Worm (Caenorhabditis elegans) whole organism, L2 larva: Measurements from ENCODE around the gene F07F6.8.

ENCODE experiments used
- C34F6.9 ChIP-seq: fragments of 150-350 bp; optimal IDR thresholded peaks from 2 replicates; lab custom pipeline; 2014; ENCODE audit warnings: missing biosample characterization, missing genetic modification characterization
- F13H6.1 ChIP-seq: sonication (generic microtip); optimal IDR thresholded peaks from 2 replicates; lab custom pipeline; 2016; ENCODE audit warnings: missing genetic modification characterization, missing compliant biosample characterization
- R02D3.7 ChIP-seq: fragments of 150-350 bp; optimal IDR thresholded peaks from 2 replicates; lab custom pipeline; 2014; ENCODE audit warnings: missing biosample characterization, missing genetic modification characterization
- Y55F3AM.14 ChIP-seq: fragments of 200-800 bp; sonication (Bioruptor generic); optimal IDR thresholded peaks from 2 replicates; lab custom pipeline; 2018; ENCODE audit warnings: mild to moderate bottlenecking, missing genetic modification characterization, missing compliant biosample characterization
- ZK546.5 ChIP-seq: sonication (generic microtip); optimal IDR thresholded peaks from 2 replicates; lab custom pipeline; 2017; ENCODE audit warnings: missing biosample characterization, missing genetic modification characterization
- alr-1 ChIP-seq: fragments of 150-350 bp; optimal IDR thresholded peaks from 2 replicates; lab custom pipeline; 2014; ENCODE audit warnings: missing biosample characterization, missing genetic modification characterization
- aly-2 ChIP-seq: fragments of 150-350 bp; optimal IDR thresholded peaks from 2 replicates; lab custom pipeline; 2014; ENCODE audit warnings: missing biosample characterization, missing genetic modification characterization
- ama-1 ChIP-seq: fragments of 150-350 bp; optimal IDR thresholded peaks from 2 replicates; lab custom pipeline; 2018; ENCODE audit warnings: inconsistent platforms
- blmp-1 ChIP-seq: sonication (generic microtip); optimal IDR thresholded peaks from 2 replicates; lab custom pipeline; 2017; ENCODE audit warnings: missing genetic modification characterization, mild to moderate bottlenecking, missing compliant biosample characterization, antibody characterized with exemption, moderate library complexity; ENCODE audit not compliant: insufficient read depth
- ceh-16 ChIP-seq: fragments of 150-350 bp; optimal IDR thresholded peaks from 2 replicates; lab custom pipeline; 2014; ENCODE audit warnings: missing biosample characterization, missing genetic modification characterization
- ceh-82 ChIP-seq: fragments of 150-350 bp; optimal IDR thresholded peaks from 2 replicates; lab custom pipeline; 2014; ENCODE audit warnings: missing biosample characterization, missing genetic modification characterization
- crh-2 ChIP-seq: sonication (generic microtip); optimal IDR thresholded peaks from 2 replicates; lab custom pipeline; 2017; ENCODE audit warnings: missing biosample characterization, missing genetic modification characterization
- dmd-4 ChIP-seq: sonication (generic microtip); optimal IDR thresholded peaks from 2 replicates; lab custom pipeline; 2017; ENCODE audit warnings: missing biosample characterization, missing genetic modification characterization
- egl-27 ChIP-seq: sonication (generic microtip); optimal IDR thresholded peaks from 3 replicates; lab custom pipeline; 2017; ENCODE audit warnings: missing biosample characterization, missing genetic modification reagents, missing genetic modification characterization
- elt-1 ChIP-seq: fragments of 150-350 bp; optimal IDR thresholded peaks from 2 replicates; lab custom pipeline; 2014; ENCODE audit warnings: missing biosample characterization, missing genetic modification characterization
- elt-3 ChIP-seq: sonication (generic microtip); optimal IDR thresholded peaks from 2 replicates; lab custom pipeline; 2017; ENCODE audit warnings: missing biosample characterization, missing genetic modification characterization
- fos-1 ChIP-seq: fragments of 150-350 bp; optimal IDR thresholded peaks from 2 replicates; lab custom pipeline; 2014; ENCODE audit warnings: missing biosample characterization, missing genetic modification characterization
- gmeb-1 ChIP-seq: fragments of 150-350 bp; optimal IDR thresholded peaks from 2 replicates; lab custom pipeline; 2014; ENCODE audit warnings: missing biosample characterization, missing genetic modification characterization
- lin-11 ChIP-seq: fragments of 150-350 bp; sonication (generic microtip); optimal IDR thresholded peaks from 2 replicates; lab custom pipeline; 2014; ENCODE audit warnings: missing biosample characterization, missing genetic modification characterization, inconsistent platforms, mixed read lengths
- lin-39 ChIP-seq: fragments of 150-350 bp; optimal IDR thresholded peaks from 2 replicates; lab custom pipeline; 2014; ENCODE audit warnings: missing biosample characterization, missing genetic modification reagents, missing genetic modification characterization
- lsy-2 ChIP-seq, 2 experiments: fragments of 150-350 bp in 1 of 2; sonication (generic microtip) in 1 of 2; optimal IDR thresholded peaks; 2 replicates each; lab custom pipeline; 2014 to 2017; ENCODE audit warnings: missing biosample characterization in 2 of 2, missing genetic modification characterization in 2 of 2
- mab-5 ChIP-seq: fragments of 150-350 bp; optimal IDR thresholded peaks from 2 replicates; lab custom pipeline; 2014; ENCODE audit warnings: missing biosample characterization, missing genetic modification characterization
- mdl-1 ChIP-seq, 2 experiments: fragments of 150-350 bp in 1 of 2; sonication (generic microtip) in 1 of 2; optimal IDR thresholded peaks; 2 replicates each; lab custom pipeline; 2017; ENCODE audit warnings: missing biosample characterization in 2 of 2, missing genetic modification characterization in 2 of 2
- nhr-10 ChIP-seq: sonication (generic microtip); optimal IDR thresholded peaks from 2 replicates; lab custom pipeline; 2017; ENCODE audit warnings: missing biosample characterization, missing genetic modification characterization
- nhr-11 ChIP-seq: fragments of 150-350 bp; optimal IDR thresholded peaks from 2 replicates; lab custom pipeline; 2014; ENCODE audit warnings: missing biosample characterization, missing genetic modification characterization
- nhr-12 ChIP-seq: fragments of 150-350 bp; optimal IDR thresholded peaks from 2 replicates; lab custom pipeline; 2014; ENCODE audit warnings: missing biosample characterization, missing genetic modification characterization
- nhr-129 ChIP-seq: fragments of 150-350 bp; optimal IDR thresholded peaks from 2 replicates; lab custom pipeline; 2014; ENCODE audit warnings: missing biosample characterization, missing genetic modification characterization
- nhr-23 ChIP-seq: fragments of 150-350 bp; optimal IDR thresholded peaks from 2 replicates; lab custom pipeline; 2014; ENCODE audit warnings: missing biosample characterization, missing genetic modification reagents, missing genetic modification characterization
- nhr-237 ChIP-seq: fragments of 150-350 bp; optimal IDR thresholded peaks from 2 replicates; lab custom pipeline; 2014; ENCODE audit warnings: missing biosample characterization, missing genetic modification characterization
- nhr-25 ChIP-seq: fragments of 150-350 bp; sonication (generic microtip); optimal IDR thresholded peaks from 3 replicates; lab custom pipeline; 2014; ENCODE audit warnings: missing biosample characterization, missing genetic modification characterization
- nhr-6 ChIP-seq: fragments of 150-350 bp; optimal IDR thresholded peaks from 2 replicates; lab custom pipeline; 2014; ENCODE audit warnings: missing biosample characterization, missing genetic modification characterization
- nhr-77 ChIP-seq: fragments of 150-350 bp; optimal IDR thresholded peaks from 2 replicates; lab custom pipeline; 2014; ENCODE audit warnings: missing biosample characterization, missing genetic modification characterization
- peb-1 ChIP-seq: fragments of 150-350 bp; optimal IDR thresholded peaks from 2 replicates; lab custom pipeline; 2014; ENCODE audit warnings: missing biosample characterization, missing genetic modification characterization
- sem-4 ChIP-seq: fragments of 150-350 bp; optimal IDR thresholded peaks from 2 replicates; lab custom pipeline; 2014; ENCODE audit warnings: missing biosample characterization, missing genetic modification reagents, missing genetic modification characterization
- skn-1 ChIP-seq: sonication (generic microtip); optimal IDR thresholded peaks from 2 replicates; lab custom pipeline; 2017; ENCODE audit warnings: missing biosample characterization, missing genetic modification characterization
- sma-9 ChIP-seq, 2 experiments: fragments of 150-350 bp in 1 of 2; sonication (generic microtip) in 1 of 2; optimal IDR thresholded peaks; 2 replicates each; lab custom pipeline; 2014 to 2016; ENCODE audit warnings: missing genetic modification characterization in 2 of 2, mild to moderate bottlenecking in 1 of 2, missing biosample characterization in 1 of 2, missing compliant biosample characterization in 1 of 2, missing genetic modification reagents in 1 of 2, moderate library complexity in 1 of 2
- snpc-4 ChIP-seq: fragments of 150-350 bp; optimal IDR thresholded peaks from 2 replicates; lab custom pipeline; 2014; ENCODE audit warnings: missing biosample characterization, missing genetic modification characterization
- unc-39 ChIP-seq: fragments of 150-350 bp; optimal IDR thresholded peaks from 2 replicates; lab custom pipeline; 2014; ENCODE audit warnings: missing biosample characterization, missing genetic modification characterization
- unc-55 ChIP-seq: fragments of 150-350 bp; sonication (generic microtip); optimal IDR thresholded peaks from 3 replicates; lab custom pipeline; 2014; ENCODE audit warnings: missing biosample characterization, missing genetic modification reagents, missing genetic modification characterization
- unc-62 ChIP-seq: fragments of 150-350 bp; optimal IDR thresholded peaks from 2 replicates; lab custom pipeline; 2014; ENCODE audit warnings: missing biosample characterization, missing genetic modification reagents, missing genetic modification characterization
- zag-1 ChIP-seq: fragments of 150-350 bp; optimal IDR thresholded peaks from 2 replicates; lab custom pipeline; 2014; ENCODE audit warnings: missing biosample characterization, missing genetic modification characterization
- ztf-11 ChIP-seq: sonication (generic microtip); optimal IDR thresholded peaks from 2 replicates; lab custom pipeline; 2017; ENCODE audit warnings: missing biosample characterization, missing genetic modification characterization
- ztf-4 ChIP-seq: fragments of 150-350 bp; optimal IDR thresholded peaks from 2 replicates; lab custom pipeline; 2014; ENCODE audit warnings: missing biosample characterization, missing genetic modification characterization

F07F6.8 gene

DNA sequence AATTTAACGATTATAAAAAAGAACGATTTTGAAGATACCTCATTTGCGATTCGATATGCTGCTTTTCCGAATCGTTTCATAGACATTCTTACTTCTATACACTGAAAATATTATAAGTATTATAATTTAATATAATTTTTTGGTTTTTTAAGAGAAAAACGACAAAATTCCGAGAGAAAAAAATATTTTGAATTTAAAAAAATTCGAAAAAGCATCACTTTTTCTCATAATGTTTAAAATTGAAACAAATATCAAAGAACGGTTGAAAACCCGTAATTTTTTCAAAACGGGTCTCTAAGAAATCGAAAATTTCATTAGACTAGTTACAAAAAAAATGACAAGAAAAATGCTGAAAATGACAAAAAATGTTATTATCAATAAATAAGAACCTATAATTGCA lies 29.9 kb downstream of the F07F6.8 start, which contains the start of gene pink-1:
pink-1 (minus strand) TSS at position 101 of the 400 bp plus-strand sequence.
- TF ChIP-seq peb-1 (tag; lab: Kevin White, UChicago) (no peak), ceh-16 (tag; lab: Kevin White, UChicago) (no peak), sem-4 (no peak), R02D3.7 (no peak)

DNA sequence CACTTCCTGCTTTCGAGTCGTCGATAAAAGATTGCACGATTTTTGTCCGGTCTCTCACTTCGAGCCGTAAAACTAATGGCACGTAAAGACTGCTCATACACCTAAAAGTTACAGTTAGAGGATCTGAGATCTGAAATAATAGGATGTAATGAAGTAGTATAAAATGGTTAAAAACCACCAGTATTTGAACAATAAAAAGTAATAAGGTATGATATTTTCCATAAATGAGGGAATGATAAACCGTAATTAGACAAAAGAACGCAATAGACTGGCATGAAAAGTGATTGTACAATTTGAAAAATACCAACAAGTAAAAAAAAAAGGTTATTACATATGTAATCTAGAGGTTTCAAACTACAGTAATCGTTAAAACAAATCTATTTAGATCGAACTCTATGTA lies 32.4 kb downstream of the F07F6.8 start, which contains the start of gene brap-2:
brap-2 (minus strand) TSS at position 101 of the 400 bp plus-strand sequence.
- TF ChIP-seq Y55F3AM.14 (GFP tag; lab: Kevin White, UChicago) (no peak), snpc-4 (tag; lab: Kevin White, UChicago) (no peak), nhr-129 (tag; lab: Kevin White, UChicago) (no peak), blmp-1 (no peak), gmeb-1 (no peak), nhr-25 (no peak), sma-9 (GFP tag; optimal IDR thresholded peaks at IDR 0.05; lab: Kevin White, UChicago) (no peak), sma-9 (tag; optimal IDR thresholded peaks at IDR 0.05; lab: Kevin White, UChicago) (no peak), lin-39 (tag; lab: Kevin White, UChicago) (no peak), lin-11 (tag; lab: Kevin White, UChicago) (no peak), F13H6.1 (tag; lab: Kevin White, UChicago) (no peak), nhr-23 (tag; lab: Kevin White, UChicago) (no peak), egl-27 (tag; lab: Kevin White, UChicago) (no peak)

ce11 chrII:5391447-5391846 lies 34.1 kb downstream of the F07F6.8 start:
- TF ChIP-seq nhr-10 (tag; lab: Kevin White, UChicago) (no peak), nhr-77 (no peak), F13H6.1 (tag; lab: Kevin White, UChicago) (no peak), unc-62 (GFP tag; lab: Kevin White, UChicago) (no peak), ceh-16 (tag; lab: Kevin White, UChicago) (no peak), ztf-11 (tag; lab: Kevin White, UChicago) (no peak), sma-9 (GFP tag; optimal IDR thresholded peaks at IDR 0.05; lab: Kevin White, UChicago) (no peak), sma-9 (tag; optimal IDR thresholded peaks at IDR 0.05; lab: Kevin White, UChicago) (no peak), nhr-25 (no peak), Y55F3AM.14 (GFP tag; lab: Kevin White, UChicago) (no peak), lin-39 (tag; lab: Kevin White, UChicago) (no peak), nhr-129 (tag; lab: Kevin White, UChicago) (no peak), ama-1 (no peak), R02D3.7 (no peak), egl-27 (tag; lab: Kevin White, UChicago) (no peak), ZK546.5 (no peak), C34F6.9 (tag; lab: Kevin White, UChicago) (no peak)

- no peak for TF ChIP-seq ztf-11 (tag; lab: Kevin White, UChicago)
- TF ChIP-seq fos-1 (tag; lab: Kevin White, UChicago) = peak; percentile 85
- TF ChIP-seq elt-3 = no peak
- peak; percentile 95 for TF ChIP-seq unc-55 (GFP tag; lab: Kevin White, UChicago)
- no peak for TF ChIP-seq nhr-237 (tag; lab: Kevin White, UChicago)
- TF ChIP-seq unc-39 (tag; lab: Kevin White, UChicago) = no peak
- no peak for TF ChIP-seq nhr-12
- no peak for TF ChIP-seq nhr-23 (tag; lab: Kevin White, UChicago)
- TF ChIP-seq skn-1 (tag; lab: Kevin White, UChicago) = peak; percentile 37
- peak; percentile 81 for TF ChIP-seq F13H6.1 (tag; lab: Kevin White, UChicago)
- no peak for TF ChIP-seq elt-1
- TF ChIP-seq lin-11 (tag; lab: Kevin White, UChicago) = peak; percentile 45
- TF ChIP-seq sma-9 (GFP tag; optimal IDR thresholded peaks at IDR 0.05; lab: Kevin White, UChicago) = peak; percentile 87
- no peak for TF ChIP-seq sma-9 (tag; optimal IDR thresholded peaks at IDR 0.05; lab: Kevin White, UChicago)
- no peak for TF ChIP-seq nhr-10 (tag; lab: Kevin White, UChicago)
- peak; percentile 79 for TF ChIP-seq nhr-6
- TF ChIP-seq nhr-77 = peak; percentile 74
- peak; percentile 92 for TF ChIP-seq nhr-129 (tag; lab: Kevin White, UChicago)
- peak; percentile 79 to 93 for TF ChIP-seq lsy-2 (tag; optimal IDR thresholded peaks at IDR 0.05; lab: Kevin White, UChicago)
- no peak for TF ChIP-seq ZK546.5
- no peak for TF ChIP-seq alr-1
- peak; percentile 36 for TF ChIP-seq egl-27 (tag; lab: Kevin White, UChicago)
- TF ChIP-seq sem-4 = peak; percentile 60
- peak; percentile 56 for TF ChIP-seq blmp-1
- TF ChIP-seq Y55F3AM.14 (GFP tag; lab: Kevin White, UChicago) = no peak
- TF ChIP-seq ceh-16 (tag; lab: Kevin White, UChicago) = peak; percentile 68
- peak; percentile 73 for TF ChIP-seq ztf-4 (tag; lab: Kevin White, UChicago)
- no peak for TF ChIP-seq mdl-1 (tag; optimal IDR thresholded peaks at IDR 0.05; lab: Kevin White, UChicago)
- TF ChIP-seq dmd-4 (tag; lab: Kevin White, UChicago) = no peak
- peak; percentile 35 for TF ChIP-seq zag-1
- TF ChIP-seq mab-5 = peak; percentile 84
- TF ChIP-seq R02D3.7 = peak; percentile 40
- peak; percentile 90 for TF ChIP-seq crh-2 (tag; lab: Kevin White, UChicago)
- no peak for TF ChIP-seq aly-2 (tag; lab: Kevin White, UChicago)
- no peak for TF ChIP-seq nhr-11 (tag; lab: Kevin White, UChicago)
- TF ChIP-seq ceh-82 (tag; lab: Kevin White, UChicago) = no peak
- TF ChIP-seq snpc-4 (tag; lab: Kevin White, UChicago) = peak; percentile 80
- TF ChIP-seq C34F6.9 (tag; lab: Kevin White, UChicago) = peak; percentile 88
- TF ChIP-seq peb-1 (tag; lab: Kevin White, UChicago) = no peak
- no peak for TF ChIP-seq lin-39 (tag; lab: Kevin White, UChicago)
Measured at ce11 chrII:5389831-5390323, 35.7 kb downstream of the F07F6.8 start, which contains the start of gene ndx-6. Gene ndx-6 (minus strand): TSS chrII:5389881.
